Fruit fly (Drosophila melanogaster): Measurements from ENCODE around the gene nAChRalpha5.

DNA sequence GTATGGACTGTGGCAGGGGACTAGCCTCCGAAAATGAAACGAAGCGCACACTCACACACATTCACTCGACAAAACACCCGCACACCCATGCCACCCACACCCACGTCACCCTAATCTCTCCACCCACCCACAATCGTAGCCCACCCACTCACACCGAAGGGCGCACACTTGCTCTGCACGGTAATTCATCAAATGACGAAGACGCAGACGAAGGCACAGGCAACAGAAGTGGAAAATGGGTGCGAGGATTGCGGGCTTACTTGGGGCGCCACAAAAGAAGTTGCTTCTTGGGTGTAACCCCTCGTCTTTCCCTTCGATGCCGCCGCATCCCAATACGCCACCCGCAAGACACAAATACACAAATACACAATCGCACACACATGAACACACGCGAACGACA lies 96.2 kb downstream of the nAChRalpha5 start:
- TF ChIP-seq CTCF (optimal IDR thresholded peaks at IDR 0.05) (no peak), CG8478 (optimal IDR thresholded peaks at IDR 0.05) (no peak)

All from S2 (cell line).